Worm (Caenorhabditis elegans): ENCODE measurements around the gene ostb-1.

ostb-1 gene

DNA sequence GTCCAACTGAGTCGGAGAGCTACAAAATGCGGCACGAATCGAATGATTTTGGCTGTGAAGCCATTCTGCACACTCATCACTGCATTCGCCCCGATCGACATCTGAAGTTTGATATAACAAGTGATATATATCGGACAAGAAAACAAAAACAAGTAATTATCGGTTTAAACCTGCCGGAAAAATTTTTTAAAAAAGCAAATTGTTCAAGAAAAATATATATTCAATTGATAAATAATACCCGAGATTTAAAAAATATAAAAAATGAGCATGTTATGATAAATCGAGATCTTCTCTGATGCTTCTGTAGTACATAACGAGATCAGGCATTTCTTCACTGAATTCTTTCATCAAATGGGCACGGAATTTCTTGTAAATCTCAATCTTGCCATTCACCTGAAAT is 10.6 kb upstream of the ostb-1 start, which contains the start of gene T09A5.5:
T09A5.5 (minus strand) TSS at position 101 of the 400 bp plus-strand sequence.
- no peak for TF ChIP-seq nhr-77 (tag; optimal IDR thresholded peaks at IDR 0.05)
- TF ChIP-seq nhr-12 (tag; optimal IDR thresholded peaks at IDR 0.05) = no peak
- no peak for TF ChIP-seq ama-1 (optimal IDR thresholded peaks at IDR 0.05)
- TF ChIP-seq ztf-1 (GFP tag; conservative IDR thresholded peaks at IDR 0.05) = no peak
- TF ChIP-seq unc-39 (tag; optimal IDR thresholded peaks at IDR 0.05) = no peak
- TF ChIP-seq mab-5 (tag; optimal IDR thresholded peaks at IDR 0.05) = no peak
- TF ChIP-seq skn-1 (tag; optimal IDR thresholded peaks at IDR 0.05) = no peak
- TF ChIP-seq dmd-4 (tag; optimal IDR thresholded peaks at IDR 0.05) = no peak
- TF ChIP-seq aly-2 (tag; optimal IDR thresholded peaks at IDR 0.05) = no peak
- no peak for TF ChIP-seq crh-2 (tag; optimal IDR thresholded peaks at IDR 0.05)
- no peak for TF ChIP-seq Y55F3AM.14 (GFP tag; optimal IDR thresholded peaks at IDR 0.05)
- no peak for TF ChIP-seq elt-1 (tag; optimal IDR thresholded peaks at IDR 0.05)
- no peak for TF ChIP-seq ceh-16 (tag; optimal IDR thresholded peaks at IDR 0.05)
- no peak for TF ChIP-seq zag-1 (tag; optimal IDR thresholded peaks at IDR 0.05)
- no peak for TF ChIP-seq lin-11 (tag; optimal IDR thresholded peaks at IDR 0.05)
- TF ChIP-seq nhr-6 (tag; optimal IDR thresholded peaks at IDR 0.05) = no peak

DNA sequence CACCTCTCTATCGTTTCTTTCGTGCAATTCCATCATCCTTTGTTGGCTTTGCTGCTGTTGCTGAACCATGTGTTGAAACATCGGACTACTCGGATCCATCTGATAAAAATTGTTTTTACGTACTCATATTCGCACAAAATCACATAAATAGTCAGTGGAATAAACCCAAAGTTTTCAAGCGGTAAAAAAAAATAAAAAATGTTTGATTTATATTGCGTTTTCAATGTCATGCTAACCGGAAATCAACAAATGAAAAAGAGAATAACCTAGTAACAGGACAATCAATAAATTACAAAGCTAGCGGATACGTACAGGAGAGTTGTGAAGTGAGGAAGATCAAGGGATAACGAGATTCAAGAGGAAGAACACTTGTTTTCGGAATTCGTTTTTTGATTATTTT is 9.4 kb upstream of the ostb-1 start, which contains the start of gene mdt-10:
mdt-10 (minus strand) TSS at position 101 of the 400 bp plus-strand sequence.
- TF ChIP-seq elt-3 (tag; optimal IDR thresholded peaks at IDR 0.05) (no peak), unc-62 (GFP tag; optimal IDR thresholded peaks at IDR 0.05) (no peak), nhr-12 (tag; optimal IDR thresholded peaks at IDR 0.05) (no peak), nhr-11 (tag; optimal IDR thresholded peaks at IDR 0.05) (no peak), nhr-129 (tag; optimal IDR thresholded peaks at IDR 0.05) (no peak), zag-1 (tag; optimal IDR thresholded peaks at IDR 0.05) (no peak), nhr-6 (tag; optimal IDR thresholded peaks at IDR 0.05) (no peak), nhr-23 (tag; optimal IDR thresholded peaks at IDR 0.05) (no peak), crh-2 (tag; optimal IDR thresholded peaks at IDR 0.05) (no peak), egl-27 (tag; optimal IDR thresholded peaks at IDR 0.05) (no peak)

DNA sequence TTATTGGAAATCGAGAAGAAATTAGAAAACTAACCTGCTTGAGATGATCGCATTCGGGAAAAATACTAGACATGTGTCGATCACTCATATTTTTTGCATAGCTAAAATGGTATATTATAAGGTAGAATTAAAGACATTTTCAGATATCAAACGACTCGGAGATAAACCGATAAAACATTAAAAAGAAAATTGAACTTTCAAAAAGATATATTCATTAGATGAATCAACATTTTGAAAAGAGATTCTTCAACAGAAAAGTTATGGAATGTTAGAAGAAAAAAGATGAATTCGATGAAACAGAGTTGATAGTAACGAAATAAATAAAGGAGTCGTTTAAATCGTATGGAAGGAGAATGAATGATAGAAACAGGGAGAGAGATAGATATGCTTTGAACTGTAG is 8.7 kb upstream of the ostb-1 start, which contains the start of gene mdmh-35:
mdmh-35 (minus strand) TSS at position 101 of the 400 bp plus-strand sequence.
- TF ChIP-seq nhr-11 (tag; optimal IDR thresholded peaks at IDR 0.05) = no peak
- TF ChIP-seq nhr-10 (tag; optimal IDR thresholded peaks at IDR 0.05) = no peak
- no peak for TF ChIP-seq nhr-129 (tag; optimal IDR thresholded peaks at IDR 0.05)
- no peak for TF ChIP-seq elt-3 (tag; optimal IDR thresholded peaks at IDR 0.05)
- TF ChIP-seq lin-13 (GFP tag; optimal IDR thresholded peaks at IDR 0.05) = no peak
- TF ChIP-seq ztf-11 (tag; optimal IDR thresholded peaks at IDR 0.05) = no peak
- TF ChIP-seq egl-27 (tag; optimal IDR thresholded peaks at IDR 0.05) = no peak
- TF ChIP-seq unc-62 (GFP tag; optimal IDR thresholded peaks at IDR 0.05) = no peak
- no peak for TF ChIP-seq nhr-6 (tag; optimal IDR thresholded peaks at IDR 0.05)
- no peak for TF ChIP-seq lin-39 (tag; optimal IDR thresholded peaks at IDR 0.05)
- no peak for TF ChIP-seq ZK546.5 (tag; optimal IDR thresholded peaks at IDR 0.05)
- no peak for TF ChIP-seq alr-1 (tag; optimal IDR thresholded peaks at IDR 0.05)
- no peak for TF ChIP-seq ztf-1 (GFP tag; conservative IDR thresholded peaks at IDR 0.05)
- no peak for TF ChIP-seq blmp-1 (tag; optimal IDR thresholded peaks at IDR 0.05; ENCODE audit: insufficient read depth)

DNA sequence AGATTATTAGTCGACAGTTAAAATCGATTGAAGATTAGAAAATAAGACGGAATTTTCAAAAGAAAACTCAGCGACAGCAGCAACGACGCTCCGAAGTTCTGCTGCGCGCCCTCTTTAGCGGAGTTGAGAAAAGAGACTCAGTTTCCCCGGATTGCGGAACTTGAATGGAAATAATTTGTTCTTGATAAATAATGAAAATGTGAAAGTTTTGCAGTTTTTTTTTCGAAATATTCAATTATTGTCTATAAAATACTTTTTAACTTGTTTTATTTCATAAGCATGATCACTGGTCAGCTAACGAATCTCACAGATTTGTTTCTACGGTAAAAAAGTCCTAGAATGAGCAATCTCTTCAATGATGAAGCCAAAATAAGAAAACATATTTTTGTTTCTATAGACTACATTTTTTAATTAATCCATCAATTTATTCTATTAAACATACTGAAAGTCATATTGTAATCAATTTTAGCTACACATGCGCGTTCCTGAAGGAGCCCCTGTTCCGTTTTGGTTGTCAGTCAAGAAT is 6.8 kb upstream of the ostb-1 start, which contains the start of the genes cec-3 and T09A5.15:
cec-3 (minus strand) TSS at position 116 of the 526 bp plus-strand sequence.
T09A5.15 (plus strand) TSS at position 476 of the 526 bp plus-strand sequence.
- peak; percentile 2 for TF ChIP-seq nhr-25 (tag; optimal IDR thresholded peaks at IDR 0.05)
- peak in 1 of 2 experiments; percentile 69 for TF ChIP-seq lsy-2 (tag; optimal IDR thresholded peaks at IDR 0.05)
- no peak for TF ChIP-seq nhr-21 (tag; optimal IDR thresholded peaks at IDR 0.05)
- TF ChIP-seq sma-3 (GFP tag; optimal IDR thresholded peaks at IDR 0.05) = peak; percentile 39
- peak; percentile 4 for TF ChIP-seq F13H6.1 (tag; optimal IDR thresholded peaks at IDR 0.05)
- TF ChIP-seq ceh-16 (tag; optimal IDR thresholded peaks at IDR 0.05) = no peak
- peak; percentile 2 for TF ChIP-seq fos-1 (tag; optimal IDR thresholded peaks at IDR 0.05)
- peak; percentile 44 for TF ChIP-seq crh-2 (tag; optimal IDR thresholded peaks at IDR 0.05)
- TF ChIP-seq nhr-129 (tag; optimal IDR thresholded peaks at IDR 0.05) = peak; percentile 47
- TF ChIP-seq C34F6.9 (tag; optimal IDR thresholded peaks at IDR 0.05) = peak; percentile 63
- no peak for TF ChIP-seq skn-1 (tag; optimal IDR thresholded peaks at IDR 0.05)
- TF ChIP-seq sma-9 (GFP tag; optimal IDR thresholded peaks at IDR 0.05) = peak; percentile 21
- TF ChIP-seq sma-9 (tag; optimal IDR thresholded peaks at IDR 0.05) = no peak
- peak; percentile 73 for TF ChIP-seq unc-55 (GFP tag; optimal IDR thresholded peaks at IDR 0.05)

Data from whole organism, L2 larva.